Fruit fly (Drosophila melanogaster) whole organism, adult: ENCODE results near the gene CG9519.
A peak's percentile ranks its signal among the peaks of the same experiment; 100 is the strongest.

Experiments
- CG11617 ChIP-seq: fragments of 200-800 bp; sonication (Bioruptor generic); optimal IDR thresholded peaks from 2 replicates; lab custom pipeline; 2017; ENCODE audit warnings: mild to moderate bottlenecking, missing biosample characterization, missing genetic modification reagents, missing genetic modification characterization
- CG12768 ChIP-seq: fragments of 200-800 bp; sonication (Bioruptor generic); optimal IDR thresholded peaks from 2 replicates; lab custom pipeline; 2017; ENCODE audit warnings: missing biosample characterization, missing genetic modification characterization, mild to moderate bottlenecking, moderate library complexity, missing genetic modification reagents
- CG14711 ChIP-seq: fragments of 200-800 bp; sonication (Bioruptor generic); optimal IDR thresholded peaks from 2 replicates; lab custom pipeline; 2018; ENCODE audit warnings: missing biosample characterization, mild to moderate bottlenecking, missing genetic modification characterization, moderate library complexity
- CG1620 ChIP-seq: fragments of 200-800 bp; sonication (Bioruptor generic); optimal IDR thresholded peaks from 2 replicates; lab custom pipeline; 2016; ENCODE audit warnings: missing biosample characterization, missing genetic modification characterization
- CG33017 ChIP-seq: fragments of 200-800 bp; sonication (Bioruptor generic); optimal IDR thresholded peaks from 2 replicates; lab custom pipeline; 2018; ENCODE audit warnings: missing biosample characterization, mild to moderate bottlenecking, missing genetic modification characterization, moderate library complexity
- CG5204 ChIP-seq: fragments of 200-800 bp; sonication (Bioruptor generic); optimal IDR thresholded peaks from 2 replicates; lab custom pipeline; 2016; ENCODE audit warnings: missing biosample characterization, missing genetic modification characterization
- CG7045 ChIP-seq: fragments of 200-800 bp; sonication (Bioruptor generic); optimal IDR thresholded peaks from 2 replicates; lab custom pipeline; 2017; ENCODE audit warnings: missing biosample characterization, mild to moderate bottlenecking, missing genetic modification characterization
- CG7101 ChIP-seq: fragments of 200-800 bp; sonication (Bioruptor generic); optimal IDR thresholded peaks from 2 replicates; lab custom pipeline; 2018; ENCODE audit warnings: missing biosample characterization, mild to moderate bottlenecking, missing genetic modification characterization, moderate library complexity
- Clk ChIP-seq: fragments of 200-800 bp; sonication (Bioruptor generic); optimal IDR thresholded peaks from 2 replicates; lab custom pipeline; 2017; ENCODE audit warnings: missing biosample characterization, missing genetic modification characterization
- Crg-1 ChIP-seq: fragments of 200-800 bp; sonication (Bioruptor generic); optimal IDR thresholded peaks from 2 replicates; lab custom pipeline; 2016; ENCODE audit warnings: missing biosample characterization, missing genetic modification characterization
- Hr96 ChIP-seq: fragments of 200-800 bp; sonication (Bioruptor generic); optimal IDR thresholded peaks from 2 replicates; lab custom pipeline; 2016; ENCODE audit warnings: missing biosample characterization, missing genetic modification characterization
- Mnt ChIP-seq: fragments of 200-800 bp; sonication (Bioruptor generic); optimal IDR thresholded peaks from 2 replicates; lab custom pipeline; 2016; ENCODE audit warnings: missing biosample characterization, mild to moderate bottlenecking, missing genetic modification characterization
- bab1 ChIP-seq: fragments of 200-800 bp; sonication (Bioruptor generic); optimal IDR thresholded peaks from 3 replicates; lab custom pipeline; 2019; ENCODE audit warnings: missing biosample characterization, mild to moderate bottlenecking, missing genetic modification characterization, moderate library complexity
- cic ChIP-seq: fragments of 200-800 bp; sonication (Bioruptor generic); optimal IDR thresholded peaks from 2 replicates; lab custom pipeline; 2017; ENCODE audit warnings: missing biosample characterization, mild to moderate bottlenecking, missing genetic modification characterization, moderate library complexity
- cnc ChIP-seq, 2 experiments: fragments of >200 bp; optimal IDR thresholded peaks; 2 replicates each; lab custom pipeline; 2017
- kay ChIP-seq: fragments of 200-800 bp; sonication (Bioruptor generic); peaks from one replicate; lab custom pipeline; 2016; ENCODE audit warnings: missing biosample characterization, missing genetic modification characterization, borderline replicate concordance
- ovo ChIP-seq: fragments of 200-800 bp; sonication (Bioruptor generic); optimal IDR thresholded peaks from 2 replicates; lab custom pipeline; 2016; ENCODE audit warnings: missing biosample characterization, missing genetic modification characterization
- pad ChIP-seq: fragments of 200-800 bp; sonication (Bioruptor generic); optimal IDR thresholded peaks from 3 replicates; lab custom pipeline; 2017; ENCODE audit warnings: missing biosample characterization, missing genetic modification characterization, mild to moderate bottlenecking, moderate library complexity, missing genetic modification reagents
- tj ChIP-seq: fragments of 200-800 bp; sonication (Bioruptor generic); optimal IDR thresholded peaks from 3 replicates; lab custom pipeline; 2017; ENCODE audit warnings: missing biosample characterization, mild to moderate bottlenecking, missing genetic modification characterization, moderate library complexity
- toe ChIP-seq: fragments of 200-800 bp; sonication (Bioruptor generic); optimal IDR thresholded peaks from 2 replicates; lab custom pipeline; 2016; ENCODE audit warnings: missing biosample characterization, missing genetic modification characterization

The CG9519 gene

dm6 chrX:14846116-14846614 is 10.0 kb downstream of the CG9519 start:
- TF ChIP-seq pad: no peak
- no peak for TF ChIP-seq CG33017
- TF ChIP-seq cnc (optimal IDR thresholded peaks at IDR 0.05; lab: Kevin White, UChicago): no peak
- TF ChIP-seq CG1620: no peak
- no peak for TF ChIP-seq CG7101 (tag; lab: Kevin White, UChicago)
- TF ChIP-seq CG12768 (GFP tag; lab: Kevin White, UChicago): no peak
- TF ChIP-seq Clk (GFP tag; lab: Kevin White, UChicago): no peak
- no peak for TF ChIP-seq tj (GFP tag; lab: Kevin White, UChicago)

- TF ChIP-seq toe (GFP tag; lab: Kevin White, UChicago): no peak
- no peak for TF ChIP-seq CG7045 (GFP tag; lab: Kevin White, UChicago)
- no peak for TF ChIP-seq cic (GFP tag; lab: Kevin White, UChicago)
- no peak for TF ChIP-seq Crg-1 (GFP tag; lab: Kevin White, UChicago)
- TF ChIP-seq tj (GFP tag; lab: Kevin White, UChicago): no peak
- no peak for TF ChIP-seq CG1620
- TF ChIP-seq ovo: no peak
- TF ChIP-seq CG12768 (GFP tag; lab: Kevin White, UChicago): no peak
- TF ChIP-seq CG33017: no peak
- no peak for TF ChIP-seq CG14711 (tag; lab: Kevin White, UChicago)
- TF ChIP-seq Mnt: no peak
- TF ChIP-seq CG5204 (GFP tag; lab: Kevin White, UChicago): no peak
- TF ChIP-seq bab1 (GFP tag; lab: Kevin White, UChicago): no peak
- no peak for TF ChIP-seq kay (GFP tag; lab: Kevin White, UChicago)
- TF ChIP-seq CG11617 (GFP tag; lab: Kevin White, UChicago): no peak
- TF ChIP-seq pad: no peak
- TF ChIP-seq Clk (GFP tag; lab: Kevin White, UChicago): no peak
Measured at dm6 chrX:14844657-14845056, 11.5 kb downstream of the CG9519 start, which contains the start of gene CG12539. Gene CG12539 (minus strand): TSS chrX:14844757.

- TF ChIP-seq Clk (GFP tag; lab: Kevin White, UChicago): no peak
- no peak for TF ChIP-seq ovo
- no peak for TF ChIP-seq cic (GFP tag; lab: Kevin White, UChicago)
- TF ChIP-seq Crg-1 (GFP tag; lab: Kevin White, UChicago): no peak
- TF ChIP-seq toe (GFP tag; lab: Kevin White, UChicago): no peak
- no peak for TF ChIP-seq CG1620
- TF ChIP-seq CG12768 (GFP tag; lab: Kevin White, UChicago): no peak
- no peak for TF ChIP-seq CG7045 (GFP tag; lab: Kevin White, UChicago)
- no peak for TF ChIP-seq CG5204 (GFP tag; lab: Kevin White, UChicago)
- TF ChIP-seq kay (GFP tag; lab: Kevin White, UChicago): no peak
- no peak for TF ChIP-seq bab1 (GFP tag; lab: Kevin White, UChicago)
- TF ChIP-seq CG14711 (tag; lab: Kevin White, UChicago): no peak
- TF ChIP-seq CG7101 (tag; lab: Kevin White, UChicago): no peak
- no peak for TF ChIP-seq tj (GFP tag; lab: Kevin White, UChicago)
- TF ChIP-seq pad: no peak
Measured at dm6 chrX:14841893-14842505, 14.2 kb downstream of the CG9519 start.

dm6 chrX:14840417-14840872 is 15.7 kb downstream of the CG9519 start:
- peak; percentile 37 for TF ChIP-seq CG14711 (tag; lab: Kevin White, UChicago)
- TF ChIP-seq toe (GFP tag; lab: Kevin White, UChicago): no peak
- no peak for TF ChIP-seq CG11617 (GFP tag; lab: Kevin White, UChicago)
- no peak for TF ChIP-seq Crg-1 (GFP tag; lab: Kevin White, UChicago)
- peak; percentile 15 for TF ChIP-seq CG33017
- TF ChIP-seq CG1620: no peak
- TF ChIP-seq Clk (GFP tag; lab: Kevin White, UChicago): no peak
- peak; percentile 10 for TF ChIP-seq bab1 (GFP tag; lab: Kevin White, UChicago)
- peak; percentile 93 for TF ChIP-seq kay (GFP tag; lab: Kevin White, UChicago)
- no peak for TF ChIP-seq CG12768 (GFP tag; lab: Kevin White, UChicago)
- TF ChIP-seq cnc (optimal IDR thresholded peaks at IDR 0.05; lab: Kevin White, UChicago): no peak
- no peak for TF ChIP-seq tj (GFP tag; lab: Kevin White, UChicago)
- TF ChIP-seq ovo: no peak
- no peak for TF ChIP-seq CG7045 (GFP tag; lab: Kevin White, UChicago)
- no peak for TF ChIP-seq CG5204 (GFP tag; lab: Kevin White, UChicago)
- TF ChIP-seq CG7101 (tag; lab: Kevin White, UChicago): peak; percentile 37
- no peak for TF ChIP-seq Mnt
- TF ChIP-seq cic (GFP tag; lab: Kevin White, UChicago): no peak
- no peak for TF ChIP-seq pad
- no peak for TF ChIP-seq Hr96 (GFP tag; lab: Kevin White, UChicago)

DNA sequence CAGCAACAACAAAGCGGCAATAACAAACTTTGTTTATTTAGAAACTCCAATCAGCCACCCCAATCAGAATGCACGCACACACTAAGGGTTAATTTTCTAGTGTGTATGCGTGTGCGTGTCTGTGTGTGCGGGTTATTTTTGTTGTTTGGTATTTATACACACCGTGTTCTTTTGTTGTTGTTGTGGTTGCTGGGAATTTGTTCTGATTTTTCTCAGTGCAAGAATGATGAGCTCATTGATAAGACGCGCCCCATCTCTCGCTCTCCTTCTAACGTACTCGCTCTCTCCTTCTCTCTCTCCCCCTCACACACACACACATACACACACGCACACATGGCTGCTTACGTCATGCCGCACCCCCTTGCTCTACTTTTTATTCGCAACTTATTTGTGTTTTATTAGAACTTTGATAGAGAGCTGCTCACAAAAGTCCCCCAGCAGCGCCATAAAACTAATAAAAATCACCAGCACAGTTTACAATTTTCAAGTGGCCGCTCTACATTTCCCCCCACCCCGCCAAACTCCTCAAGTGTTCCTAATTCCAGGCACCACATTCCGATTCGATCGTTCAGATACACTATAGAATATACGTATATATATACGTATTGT is 16.3 kb downstream of the CG9519 start:
- TF ChIP-seq CG14711 (tag; lab: Kevin White, UChicago): peak; percentile 2
- no peak for TF ChIP-seq ovo
- peak; percentile 35 for TF ChIP-seq CG7101 (tag; lab: Kevin White, UChicago)
- TF ChIP-seq kay (GFP tag; lab: Kevin White, UChicago): no peak
- TF ChIP-seq cic (GFP tag; lab: Kevin White, UChicago): peak; percentile 74
- TF ChIP-seq CG12768 (GFP tag; lab: Kevin White, UChicago): no peak
- TF ChIP-seq pad: peak; percentile 40
- TF ChIP-seq Mnt: peak; percentile 65
